Worm (Caenorhabditis elegans): ENCODE results near the gene srh-5.

Gene srh-5

DNA sequence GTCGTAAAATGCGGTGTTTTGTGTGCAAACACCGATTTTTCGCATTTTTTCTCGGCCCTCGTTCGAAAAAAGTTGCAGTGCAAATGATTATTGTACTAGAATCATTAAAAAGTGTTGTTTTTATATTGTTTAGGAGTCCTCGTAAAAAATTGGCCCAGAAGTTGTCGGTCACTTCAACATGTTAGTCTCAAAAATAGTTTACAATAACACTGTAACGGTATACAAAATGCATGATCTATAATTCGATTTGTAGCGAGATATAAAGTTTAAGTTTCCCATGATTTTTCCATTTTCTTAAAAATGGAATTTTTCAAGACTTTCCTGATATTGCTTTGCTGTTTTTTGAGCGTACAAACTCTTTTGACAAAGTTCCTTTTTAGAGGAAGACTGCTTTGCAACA, 18.5 kb upstream of the srh-5 start, which contains the start of gene K04F1.8:
Gene K04F1.8, plus strand, starts transcription at position 301 of the 400 bp plus-strand sequence.
- TF ChIP-seq nhr-102 (tag; optimal IDR thresholded peaks at IDR 0.05) (no peak), tag-97 (GFP tag; IDR thresholded peaks at IDR 0.05) (no peak), snpc-1.2 (GFP tag; IDR thresholded peaks at IDR 0.05) (no peak), hmg-1.1 (GFP tag; IDR thresholded peaks at IDR 0.05) (no peak), D1046.2 (GFP tag; IDR thresholded peaks at IDR 0.05) (no peak), T26A8.4 (GFP tag; IDR thresholded peaks at IDR 0.05) (no peak), spr-1 (tag; optimal IDR thresholded peaks at IDR 0.05) (no peak), cey-2 (tag; optimal IDR thresholded peaks at IDR 0.05; ENCODE audit: borderline replicate concordance, insufficient read depth) (no peak), saeg-2 (GFP tag; IDR thresholded peaks at IDR 0.05) (no peak)

DNA sequence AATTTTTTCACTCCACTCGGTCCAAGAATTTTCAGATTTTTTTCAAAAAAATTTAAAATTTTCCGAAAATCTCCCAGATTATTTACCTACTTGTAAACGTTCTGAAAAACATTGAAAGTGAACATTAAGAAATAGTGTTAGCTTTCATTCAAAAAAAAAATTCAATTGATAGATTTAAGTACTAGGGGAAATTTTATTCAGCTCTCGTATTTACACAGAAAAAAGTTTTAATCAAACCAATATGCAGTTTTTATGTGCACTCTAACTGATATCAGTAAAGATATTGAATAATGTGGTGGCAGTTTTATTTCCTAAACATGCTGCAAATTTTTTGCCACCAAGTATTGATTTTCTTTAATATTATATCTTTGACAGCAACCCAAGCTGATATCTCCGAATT, 17.2 kb upstream of the srh-5 start, which contains the start of gene irld-42:
Gene irld-42, plus strand, starts transcription at position 301 of the 400 bp plus-strand sequence.
- TF ChIP-seq madf-5 (GFP tag; IDR thresholded peaks at IDR 0.05), result no peak
- TF ChIP-seq snpc-4 (tag; optimal IDR thresholded peaks at IDR 0.05), result no peak
- TF ChIP-seq lin-29 (GFP tag; IDR thresholded peaks at IDR 0.05), result no peak
- no peak for TF ChIP-seq ztf-11 (tag; optimal IDR thresholded peaks at IDR 0.05)
- TF ChIP-seq zag-1 (tag; optimal IDR thresholded peaks at IDR 0.05), result no peak
- TF ChIP-seq mes-2 (tag; optimal IDR thresholded peaks at IDR 0.05; ENCODE audit: poor library complexity, severe bottlenecking), result no peak
- TF ChIP-seq Y75B8A.6 (GFP tag; IDR thresholded peaks at IDR 0.05), result no peak
- no peak for TF ChIP-seq vab-7 (GFP tag; IDR thresholded peaks at IDR 0.05)
- TF ChIP-seq fkh-10 (GFP tag; optimal IDR thresholded peaks at IDR 0.05), result no peak
- no peak for TF ChIP-seq T26A8.4 (GFP tag; IDR thresholded peaks at IDR 0.05)
- no peak for TF ChIP-seq dmd-9 (GFP tag; IDR thresholded peaks at IDR 0.05)
- TF ChIP-seq nhr-25 (tag; optimal IDR thresholded peaks at IDR 0.05; ENCODE audit: borderline replicate concordance, insufficient read depth), result no peak
- no peak for TF ChIP-seq php-3 (GFP tag; IDR thresholded peaks at IDR 0.05)
- TF ChIP-seq ceh-28 (tag; optimal IDR thresholded peaks at IDR 0.05), result no peak
- TF ChIP-seq Y48G9A.11 (GFP tag; IDR thresholded peaks at IDR 0.05), result no peak
- no peak for TF ChIP-seq jun-1 (tag; optimal IDR thresholded peaks at IDR 0.05)
- no peak for TF ChIP-seq ZK546.5 (tag; optimal IDR thresholded peaks at IDR 0.05)
- no peak for TF ChIP-seq lin-13 (GFP tag; optimal IDR thresholded peaks at IDR 0.05)
- TF ChIP-seq F37D6.2 (tag; optimal IDR thresholded peaks at IDR 0.05), result no peak

DNA sequence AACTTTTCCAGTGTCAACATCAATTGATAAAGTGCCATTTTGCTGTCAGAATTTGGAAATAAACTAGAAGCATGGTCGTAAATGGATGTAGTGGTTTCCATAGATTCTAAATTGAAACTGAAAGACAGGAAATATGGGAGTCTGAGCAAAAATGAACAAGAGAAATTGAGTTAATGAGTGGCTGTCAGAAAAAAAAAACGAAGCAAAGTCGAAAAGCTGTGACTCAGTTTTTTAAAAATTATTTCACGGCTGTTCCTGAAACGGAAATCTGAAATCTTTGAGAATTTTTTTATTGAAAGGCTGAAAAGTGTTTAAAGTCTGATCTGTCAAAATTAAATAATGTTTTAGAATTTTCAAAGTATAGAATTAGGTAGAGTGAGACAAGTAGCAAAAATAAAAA, 7.2 kb upstream of the srh-5 start, which contains the start of gene srw-98:
Gene srw-98, minus strand, starts transcription at position 101 of the 400 bp plus-strand sequence.
- TF ChIP-seq snpc-1.2 (GFP tag; IDR thresholded peaks at IDR 0.05), result no peak
- no peak for TF ChIP-seq ceh-62 (tag; optimal IDR thresholded peaks at IDR 0.05)
- no peak for TF ChIP-seq mes-2 (tag; optimal IDR thresholded peaks at IDR 0.05; ENCODE audit: poor library complexity, severe bottlenecking)
- no peak for TF ChIP-seq ztf-11 (tag; optimal IDR thresholded peaks at IDR 0.05)
- TF ChIP-seq nhr-77 (tag; optimal IDR thresholded peaks at IDR 0.05), result no peak
- no peak for TF ChIP-seq mep-1 (tag; optimal IDR thresholded peaks at IDR 0.05)
- no peak for TF ChIP-seq Y105C5A.15 (GFP tag; IDR thresholded peaks at IDR 0.05)
- TF ChIP-seq attf-4 (tag; optimal IDR thresholded peaks at IDR 0.05), result no peak
- no peak for TF ChIP-seq hmg-1.1 (GFP tag; IDR thresholded peaks at IDR 0.05)
- no peak for TF ChIP-seq nhr-6 (tag; optimal IDR thresholded peaks at IDR 0.05)
- TF ChIP-seq Y5F2A.4 (GFP tag; optimal IDR thresholded peaks at IDR 0.05), result no peak
- TF ChIP-seq fos-1 (tag; optimal IDR thresholded peaks at IDR 0.05), result no peak
- no peak for TF ChIP-seq mxl-3 (GFP tag; optimal IDR thresholded peaks at IDR 0.05)
- TF ChIP-seq pha-4 (GFP tag; IDR thresholded peaks at IDR 0.05), result no peak
- no peak for TF ChIP-seq pha-4 (tag; optimal IDR thresholded peaks at IDR 0.05)
- no peak for TF ChIP-seq ztf-7 (tag; optimal IDR thresholded peaks at IDR 0.05)

Data from whole organism, L4 larva.